Worm (Caenorhabditis elegans): ENCODE measurements around the gene H41C03.3.
"Not testable (repeated sequence)": the region's sequence is repeated elsewhere in the genome, so short reads cannot be mapped to it uniquely, and the experiment has no call there.

Gene H41C03.3

DNA sequence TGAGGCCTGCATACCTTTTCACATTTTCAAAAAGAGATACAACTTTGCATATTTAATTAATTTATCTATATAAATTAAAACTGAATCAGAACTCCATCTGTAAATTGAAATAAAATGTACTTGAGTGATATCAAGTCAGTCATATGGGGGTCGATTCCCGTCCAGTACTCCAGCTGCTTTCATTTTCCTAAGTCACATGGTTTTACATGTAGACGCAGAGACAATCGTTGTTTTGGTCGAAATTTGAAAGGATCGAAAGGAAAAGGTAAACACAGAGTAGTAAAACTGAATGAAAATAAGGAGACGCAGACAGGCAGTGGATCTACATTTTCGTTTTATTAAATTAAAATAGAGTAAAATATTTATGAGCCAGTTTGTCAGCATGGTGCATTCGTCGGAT is 28.6 kb downstream of the H41C03.3 start:
- no peak for TF ChIP-seq ham-2 (GFP tag; optimal IDR thresholded peaks at IDR 0.05)
- TF ChIP-seq hlh-1 (tag; optimal IDR thresholded peaks at IDR 0.05) = no peak
- no peak for TF ChIP-seq ceh-43 (GFP tag; optimal IDR thresholded peaks at IDR 0.05)
- TF ChIP-seq bed-3 (GFP tag; optimal IDR thresholded peaks at IDR 0.05) = no peak
- TF ChIP-seq mep-1 (tag; optimal IDR thresholded peaks at IDR 0.05) = no peak
- no peak for TF ChIP-seq blmp-1 (tag; optimal IDR thresholded peaks at IDR 0.05)
- TF ChIP-seq elt-3 (tag; optimal IDR thresholded peaks at IDR 0.05) = no peak
- TF ChIP-seq zip-8 (tag; optimal IDR thresholded peaks at IDR 0.05) = no peak
- TF ChIP-seq nhr-12 (tag; optimal IDR thresholded peaks at IDR 0.05) = no peak
- TF ChIP-seq sptf-1 (tag; optimal IDR thresholded peaks at IDR 0.05) = no peak
- TF ChIP-seq mab-5 (tag; optimal IDR thresholded peaks at IDR 0.05) = no peak

DNA sequence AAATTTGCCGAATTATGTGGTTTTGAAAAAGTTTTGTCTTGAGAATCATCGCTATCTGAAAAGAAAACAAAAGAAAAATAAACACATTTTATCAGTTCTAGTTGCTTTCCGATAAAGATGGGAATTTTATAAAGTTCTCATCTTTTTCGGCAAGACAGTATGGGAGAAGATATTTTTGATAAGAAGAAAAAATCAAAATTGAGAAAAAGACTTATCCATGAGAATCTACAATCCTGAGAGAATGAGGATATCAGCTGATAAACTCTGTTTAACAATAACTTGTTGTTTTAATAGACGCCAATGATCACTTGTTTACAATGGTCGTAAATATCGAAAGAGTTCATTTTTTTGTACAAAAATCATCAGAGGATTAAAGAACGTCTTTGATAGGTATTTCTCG is 30.5 kb downstream of the H41C03.3 start, which contains the start of gene F55C12.6:
TSS of gene F55C12.6 (minus strand) at position 101 of the 400 bp plus-strand sequence.
- TF ChIP-seq nhr-76 (tag; optimal IDR thresholded peaks at IDR 0.05) (no peak), ceh-39 (tag; optimal IDR thresholded peaks at IDR 0.05) (no peak), mab-5 (tag; optimal IDR thresholded peaks at IDR 0.05) (no peak), hlh-1 (tag; optimal IDR thresholded peaks at IDR 0.05) (no peak), tbx-8 (GFP tag; optimal IDR thresholded peaks at IDR 0.05) (no peak), pha-4 (tag; optimal IDR thresholded peaks at IDR 0.05) (no peak), flh-1 (GFP tag; optimal IDR thresholded peaks at IDR 0.05) (no peak), zip-8 (tag; optimal IDR thresholded peaks at IDR 0.05) (no peak), lin-13 (tag; optimal IDR thresholded peaks at IDR 0.05) (no peak), bed-3 (GFP tag; optimal IDR thresholded peaks at IDR 0.05) (no peak), mls-2 (tag; optimal IDR thresholded peaks at IDR 0.05) (no peak), lsy-2 (tag; optimal IDR thresholded peaks at IDR 0.05) (no peak), ces-1 (GFP tag; optimal IDR thresholded peaks at IDR 0.05) (no peak), mep-1 (tag; optimal IDR thresholded peaks at IDR 0.05) (no peak)

DNA sequence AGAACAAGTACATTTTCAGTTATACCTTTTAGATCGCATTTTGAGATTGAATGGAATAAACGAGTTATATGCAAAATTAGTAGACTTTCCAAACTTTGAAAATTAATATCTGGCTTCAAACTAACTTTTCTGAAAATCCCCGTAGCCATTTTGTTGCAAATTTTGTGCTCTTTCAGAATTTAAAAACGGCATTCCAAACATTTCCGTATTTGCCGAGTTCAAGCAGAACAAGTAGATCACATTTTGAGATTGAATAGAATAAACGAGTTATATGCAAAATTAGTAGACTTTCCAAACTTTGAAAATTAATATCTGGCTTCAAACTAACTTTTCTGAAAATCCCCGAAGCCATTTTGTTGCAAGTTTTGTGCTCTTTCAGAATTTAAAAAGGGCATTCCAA is 30.9 kb downstream of the H41C03.3 start, which contains the start of gene F55C12.2:
TSS of gene F55C12.2 (plus strand) at position 301 of the 400 bp plus-strand sequence.
- not testable (repeated sequence) for TF ChIP-seq pha-4 (tag; optimal IDR thresholded peaks at IDR 0.05); ham-2 (GFP tag; optimal IDR thresholded peaks at IDR 0.05); blmp-1 (tag; optimal IDR thresholded peaks at IDR 0.05)

DNA sequence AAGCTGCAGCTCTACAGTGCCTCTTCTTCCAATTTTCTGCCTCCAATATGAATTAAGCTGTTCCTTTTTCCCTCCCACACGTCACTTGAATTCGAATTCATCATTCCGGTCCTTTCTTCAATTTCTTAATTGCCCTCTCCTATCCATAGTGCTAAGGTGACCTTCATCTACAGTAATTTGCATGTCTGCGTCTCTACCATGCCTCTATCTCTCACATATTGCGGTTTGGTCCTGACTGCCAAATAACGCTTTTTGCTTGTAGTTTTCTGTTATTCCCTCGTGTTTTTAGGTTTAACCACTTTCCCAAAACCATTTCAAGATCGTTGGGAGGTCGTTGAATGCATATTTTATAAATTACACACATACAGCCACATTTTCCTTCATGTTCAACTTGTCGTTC is 35.1 kb downstream of the H41C03.3 start:
- TF ChIP-seq nhr-76 (tag; optimal IDR thresholded peaks at IDR 0.05) (no peak), elt-1 (tag; optimal IDR thresholded peaks at IDR 0.05; ENCODE audit: borderline replicate concordance, insufficient read depth) (no peak), mls-2 (tag; optimal IDR thresholded peaks at IDR 0.05) (peak; percentile 23), nhr-2 (tag; optimal IDR thresholded peaks at IDR 0.05) (no peak), snpc-4 (tag; optimal IDR thresholded peaks at IDR 0.05) (no peak), ham-2 (GFP tag; optimal IDR thresholded peaks at IDR 0.05) (no peak), elt-3 (tag; optimal IDR thresholded peaks at IDR 0.05) (no peak)

- no peak for TF ChIP-seq M03D4.4 (tag; optimal IDR thresholded peaks at IDR 0.05)
- no peak for TF ChIP-seq drap-1 (GFP tag; optimal IDR thresholded peaks at IDR 0.05)
- TF ChIP-seq ztf-11 (tag; optimal IDR thresholded peaks at IDR 0.05) = no peak
- TF ChIP-seq cnd-1 (tag; optimal IDR thresholded peaks at IDR 0.05) = no peak
- no peak for TF ChIP-seq lin-32 (GFP tag; optimal IDR thresholded peaks at IDR 0.05)
- TF ChIP-seq elt-1 (tag; optimal IDR thresholded peaks at IDR 0.05; ENCODE audit: borderline replicate concordance, insufficient read depth) = no peak
Observed at ce11 chrII:5884252-5884651, 38.7 kb downstream of the H41C03.3 start, which contains the start of gene rfip-1. Gene rfip-1 (plus strand): TSS chrII:5884552.

DNA sequence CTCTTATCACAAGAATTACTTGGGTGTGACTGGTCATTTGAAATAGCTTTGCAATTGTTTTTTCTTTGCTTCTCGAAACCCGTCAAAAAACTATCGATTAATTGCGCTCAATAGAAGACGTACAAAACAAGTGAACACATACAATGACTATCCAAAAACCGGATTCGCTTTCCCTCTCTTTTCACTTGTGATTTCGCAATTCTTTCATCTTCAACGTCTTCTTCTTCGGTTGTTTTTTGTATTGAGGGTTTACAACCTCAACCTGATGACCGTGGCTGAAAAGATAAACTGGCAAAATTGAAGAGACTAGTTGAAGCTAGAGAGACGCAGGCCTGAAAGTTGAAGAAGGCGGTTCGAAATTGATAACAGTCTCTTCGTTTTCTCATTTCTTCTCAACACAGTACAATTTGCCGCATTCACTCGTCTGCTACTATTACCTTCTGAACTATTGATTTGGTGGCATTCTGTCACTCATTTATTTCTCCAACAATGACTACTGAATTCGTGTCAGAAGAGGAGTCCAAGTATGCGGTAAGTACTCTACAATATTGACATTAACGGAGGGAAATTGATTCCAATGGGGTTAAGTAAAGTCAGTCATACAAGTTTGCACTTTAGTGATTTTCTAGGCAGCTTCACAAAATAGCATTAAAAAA is 40.5 kb downstream of the H41C03.3 start:
- no peak for TF ChIP-seq nhr-12 (tag; optimal IDR thresholded peaks at IDR 0.05)
- peak; percentile 30 for TF ChIP-seq nhr-237 (tag; optimal IDR thresholded peaks at IDR 0.05)
